Fruit fly (Drosophila melanogaster): ENCODE results near the gene BCL7-like.

BCL7-like gene

DNA sequence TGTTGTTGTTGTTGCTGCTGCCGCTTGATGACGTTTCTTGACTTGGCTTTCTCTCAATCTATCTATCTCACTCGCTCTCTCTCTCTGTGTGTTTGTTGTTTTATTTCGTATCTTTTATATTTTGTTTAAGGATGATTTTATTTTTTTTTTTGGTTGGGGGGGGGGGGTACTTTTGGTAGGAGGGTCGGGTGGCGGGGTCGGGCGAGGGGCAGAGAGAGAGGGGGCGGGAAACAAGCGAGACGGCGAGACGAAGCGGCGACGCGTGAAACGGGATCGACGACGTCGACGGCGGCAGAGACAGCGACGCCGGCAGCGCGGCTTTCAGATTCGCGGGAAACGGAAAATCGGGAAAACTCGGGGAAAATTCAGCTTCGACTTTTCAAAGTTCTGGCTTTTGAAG, 1.7 kb upstream of the BCL7-like start:
- TF ChIP-seq CTCF (optimal IDR thresholded peaks at IDR 0.05) = no peak
- no peak for TF ChIP-seq CG8478 (optimal IDR thresholded peaks at IDR 0.05)

DNA sequence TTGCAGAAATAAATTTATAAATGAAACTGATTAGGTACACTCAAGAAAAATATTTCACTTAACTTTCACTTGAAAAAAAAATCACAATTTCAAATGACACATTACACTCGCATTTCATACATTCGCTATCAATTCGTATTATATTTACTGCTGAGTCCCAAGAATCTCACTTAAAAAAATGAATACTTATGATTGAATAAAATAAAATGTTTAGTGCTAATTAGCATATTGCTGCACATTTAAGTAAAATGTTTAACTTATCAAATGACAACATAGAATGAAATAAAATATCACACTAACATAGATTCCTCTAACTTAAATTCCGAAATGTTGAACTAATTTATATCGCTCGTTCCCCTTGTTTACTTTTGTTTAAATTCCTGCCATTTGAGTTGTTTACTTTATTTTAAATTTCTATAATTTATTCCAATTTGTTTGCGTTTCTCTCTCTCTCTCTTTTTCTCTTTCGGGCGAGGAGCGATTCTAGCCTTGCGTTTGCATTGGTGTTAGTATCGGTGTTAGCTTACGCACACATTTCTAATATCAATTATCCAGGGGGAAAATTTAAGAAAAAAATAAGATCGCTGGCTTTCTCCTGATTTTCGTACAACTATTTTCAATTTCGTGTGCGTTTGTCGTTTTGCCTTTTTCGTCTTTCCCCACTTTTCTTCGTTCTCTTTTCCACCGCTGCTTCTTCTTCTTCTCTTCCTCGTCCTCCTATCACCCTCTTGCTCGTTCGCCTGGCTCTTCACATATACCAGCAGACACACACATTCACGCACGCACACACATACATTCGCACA, 1.0 kb upstream of the BCL7-like start:
- TF ChIP-seq CG8478 (optimal IDR thresholded peaks at IDR 0.05) (no peak), CTCF (optimal IDR thresholded peaks at IDR 0.05) (no peak)

DNA sequence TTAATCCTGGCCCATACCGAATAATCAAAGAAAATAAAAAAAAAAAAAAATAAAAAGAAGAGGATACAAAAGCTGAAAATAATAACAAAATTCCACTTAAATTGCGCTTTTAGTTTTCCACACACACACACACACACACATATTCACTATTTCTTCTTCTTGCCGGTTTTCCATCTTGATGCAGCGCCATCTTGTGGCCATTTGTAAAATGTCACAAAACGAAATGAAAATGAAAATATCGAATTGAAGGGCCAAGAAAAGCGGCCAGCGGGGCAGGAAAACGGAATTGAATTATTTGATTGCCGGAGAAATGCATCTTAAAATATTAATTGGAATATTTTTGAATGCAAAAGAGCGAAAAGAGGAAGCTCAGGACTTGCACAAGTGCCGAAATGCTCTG, 37.9 kb downstream of the BCL7-like start:
- TF ChIP-seq CTCF (optimal IDR thresholded peaks at IDR 0.05) (peak; percentile 23 to 57), CG8478 (optimal IDR thresholded peaks at IDR 0.05) (no peak)

DNA sequence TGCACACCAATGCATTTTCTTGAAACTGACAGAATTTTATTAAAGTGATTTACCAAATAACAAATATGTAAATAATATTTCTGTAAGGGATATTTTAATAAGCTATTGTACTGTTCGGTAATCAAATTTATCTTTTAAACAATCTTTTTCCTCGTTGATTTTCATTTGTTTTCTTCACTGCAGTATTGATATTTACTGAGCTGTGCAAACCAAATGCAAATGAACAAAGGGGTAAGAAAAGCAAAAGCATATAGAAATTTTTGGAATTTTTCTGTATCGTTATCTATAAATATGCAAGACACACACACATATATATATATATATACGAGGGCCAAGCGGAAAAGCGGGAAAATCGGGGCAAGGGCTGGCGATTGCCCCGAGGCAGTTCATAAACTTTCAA, 38.4 kb downstream of the BCL7-like start:
- TF ChIP-seq CTCF (optimal IDR thresholded peaks at IDR 0.05) (no peak), CG8478 (optimal IDR thresholded peaks at IDR 0.05) (no peak)

DNA sequence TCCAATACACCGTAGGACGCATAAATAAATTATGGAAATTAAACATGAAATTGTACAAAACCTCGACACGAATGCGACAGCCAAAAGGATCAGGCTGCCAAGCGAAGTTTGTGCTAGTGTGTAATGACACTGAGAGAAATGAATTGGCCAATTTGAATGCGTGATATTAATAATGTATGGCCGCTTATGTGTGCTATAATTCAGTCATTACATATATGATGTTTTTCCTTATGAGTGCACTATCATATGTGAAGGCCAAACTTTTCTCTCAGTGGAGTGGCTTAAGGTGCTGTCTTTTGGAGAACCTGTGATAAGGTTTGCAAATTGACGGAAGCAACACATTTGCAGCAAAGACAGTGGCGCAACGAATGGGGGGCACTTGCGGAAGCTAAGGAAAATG, 43.4 kb downstream of the BCL7-like start:
- no peak for TF ChIP-seq CG8478 (optimal IDR thresholded peaks at IDR 0.05)
- TF ChIP-seq CTCF (optimal IDR thresholded peaks at IDR 0.05) = no peak

DNA sequence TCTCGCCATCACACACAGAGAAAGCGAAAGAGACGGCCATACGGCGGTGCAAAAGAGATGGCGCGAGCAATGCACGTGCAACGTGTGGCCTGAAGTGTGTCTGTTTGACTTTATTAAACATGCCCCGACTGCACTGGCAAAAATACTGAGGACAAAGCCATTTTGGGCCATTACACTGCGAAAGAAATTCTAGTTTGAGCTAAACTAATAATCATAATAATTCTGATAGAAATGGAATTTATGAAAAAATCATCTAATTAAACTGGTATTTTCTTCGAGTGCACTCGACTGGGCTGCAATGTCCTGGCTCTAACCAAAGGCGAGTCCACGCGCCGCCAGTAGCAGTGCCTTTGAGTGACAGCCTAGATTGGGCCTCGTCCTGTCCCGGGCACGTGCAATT, 44.6 kb downstream of the BCL7-like start:
- TF ChIP-seq CTCF (optimal IDR thresholded peaks at IDR 0.05) (no peak), CG8478 (optimal IDR thresholded peaks at IDR 0.05) (no peak)

Measured in S2 (cell line).